Fruit fly (Drosophila melanogaster) whole organism, pupa: ENCODE measurements around the gene Etl1.

Source experiments
- CG12605 ChIP-seq: fragments of 200-800 bp; sonication (Bioruptor generic); IDR thresholded peaks from 2 replicates; pipeline ENCODE4 v1.3.6; 2022; ENCODE audit warnings: missing biosample characterization, missing genetic modification characterization
- CG13204 ChIP-seq: fragments of 200-800 bp; sonication (Bioruptor generic); optimal IDR thresholded peaks from 2 replicates; lab custom pipeline; 2018; ENCODE audit warnings: missing biosample characterization, mild to moderate bottlenecking, missing genetic modification characterization, moderate library complexity
- CG15710 ChIP-seq: fragments of 200-800 bp; sonication (Bioruptor generic); optimal IDR thresholded peaks from 2 replicates; lab custom pipeline; 2018; ENCODE audit warnings: missing biosample characterization, mild to moderate bottlenecking, missing genetic modification characterization, moderate library complexity
- CG32121 ChIP-seq: fragments of 200-800 bp; sonication (Bioruptor generic); IDR thresholded peaks from 2 replicates; pipeline ENCODE4 v1.3.6; 2022; ENCODE audit warnings: missing biosample characterization, missing genetic modification characterization
- CG34367 ChIP-seq: fragments of 200-800 bp; sonication (Bioruptor generic); optimal IDR thresholded peaks from 2 replicates; lab custom pipeline; 2018; ENCODE audit warnings: missing biosample characterization, mild to moderate bottlenecking, missing genetic modification characterization
- CG4496 ChIP-seq: fragments of 200-800 bp; sonication (Bioruptor generic); IDR thresholded peaks from 3 replicates; pipeline ENCODE4 v1.3.6; 2022; ENCODE audit warnings: missing biosample characterization, missing genetic modification characterization
- CG8159 ChIP-seq: fragments of 200-800 bp; sonication (Bioruptor generic); optimal IDR thresholded peaks from 3 replicates; lab custom pipeline; 2018; ENCODE audit warnings: missing biosample characterization, mild to moderate bottlenecking, missing genetic modification characterization, moderate library complexity
- Pif1B ChIP-seq: fragments of 200-800 bp; sonication (Bioruptor generic); optimal IDR thresholded peaks from 3 replicates; lab custom pipeline; 2016; ENCODE audit warnings: missing biosample characterization, missing genetic modification characterization
- Snoo ChIP-seq: fragments of 200-800 bp; sonication (Bioruptor generic); optimal IDR thresholded peaks from 3 replicates; lab custom pipeline; 2017; ENCODE audit warnings: missing biosample characterization, mild to moderate bottlenecking, missing genetic modification characterization, inconsistent platforms

- TF ChIP-seq Pif1B (GFP tag; lab: Kevin White, UChicago) (no peak), CG8159 (tag; lab: Kevin White, UChicago) (no peak), CG4496 (GFP tag; lab: Robert Waterston, UW) (no peak), CG15710 (no peak), CG32121 (GFP tag; lab: Robert Waterston, UW) (no peak), Snoo (tag; lab: Kevin White, UChicago) (no peak), CG12605 (GFP tag; lab: Robert Waterston, UW) (no peak), CG13204 (GFP tag; lab: Kevin White, UChicago) (no peak), CG34367 (no peak)
These were observed 29.9 kb downstream of the Etl1 start for dm6 chr2L:9882393-9882971.
